Worm (Caenorhabditis elegans) whole organism, L4/young adult: Measurements from ENCODE around the gene ZK792.1.

ENCODE experiments used
- W03F9.2 ChIP-seq: fragments of 150-350 bp; optimal IDR thresholded peaks from 2 replicates; lab custom pipeline; 2014; ENCODE audit warnings: missing biosample characterization, missing genetic modification characterization
- him-1 ChIP-seq: sonication (generic microtip); optimal IDR thresholded peaks from 2 replicates; lab custom pipeline; 2016; ENCODE audit warnings: missing genotype, missing genetic modification reagents, missing genetic modification characterization, missing compliant biosample characterization

DNA sequence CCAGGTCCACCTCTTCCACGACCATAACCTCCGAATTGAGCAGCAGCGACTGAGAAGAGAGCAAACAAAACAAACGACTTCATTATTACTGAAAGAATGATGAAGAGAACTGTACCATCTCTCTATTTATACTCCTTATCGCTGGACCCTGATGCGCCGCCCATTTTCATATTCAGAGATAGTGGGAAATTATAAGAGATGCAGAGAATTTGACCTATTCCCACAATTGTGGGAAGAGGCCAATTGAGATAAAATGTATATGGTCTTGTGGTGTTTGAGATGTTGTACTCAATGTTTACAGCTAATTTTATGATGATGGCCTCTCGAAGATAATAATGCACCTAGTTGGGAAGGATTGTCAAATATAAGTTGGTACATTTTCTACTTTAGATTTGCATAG is 18.7 kb upstream of the ZK792.1 start, which contains the start of gene ttr-50:
- no peak for TF ChIP-seq him-1
- no peak for TF ChIP-seq W03F9.2 (tag; lab: Kevin White, UChicago)
